Worm (Caenorhabditis elegans) whole organism, midembryonic: ENCODE data around the gene gss-1.

Experiments used
- T22C8.4 ChIP-seq: fragments of 200-800 bp; sonication (Bioruptor generic); IDR thresholded peaks from 2 replicates; pipeline ENCODE4 v1.3.6; 2022; ENCODE audit warnings: missing genetic modification characterization, missing compliant biosample characterization
- flt-1 ChIP-seq: fragments of 200-800 bp; sonication (Bioruptor generic); IDR thresholded peaks from 2 replicates; pipeline ENCODE4 v1.3.6; 2022; ENCODE audit warnings: missing genetic modification characterization, missing compliant biosample characterization
- klf-2 ChIP-seq: fragments of 200-800 bp; sonication (Bioruptor generic); conservative IDR thresholded peaks from 2 replicates; pipeline ENCODE4 v1.3.6; 2022; ENCODE audit warnings: missing genetic modification reagents, missing genetic modification characterization, missing compliant biosample characterization
- tab-1 ChIP-seq: fragments of 200-800 bp; sonication (Bioruptor generic); IDR thresholded peaks from 2 replicates; pipeline ENCODE4 v1.3.6; 2022; ENCODE audit warnings: missing genetic modification characterization, missing compliant biosample characterization
- ztf-23 ChIP-seq: fragments of 200-800 bp; sonication (Bioruptor generic); IDR thresholded peaks from 2 replicates; pipeline ENCODE4 v1.3.6; 2022; ENCODE audit warnings: missing genetic modification reagents, missing genetic modification characterization, missing compliant biosample characterization
- ztf-29 ChIP-seq: fragments of 200-800 bp; sonication (Bioruptor generic); IDR thresholded peaks from 2 replicates; pipeline ENCODE4 v1.3.6; 2022; ENCODE audit warnings: missing genetic modification reagents, missing genetic modification characterization, missing compliant biosample characterization

Gene gss-1

DNA sequence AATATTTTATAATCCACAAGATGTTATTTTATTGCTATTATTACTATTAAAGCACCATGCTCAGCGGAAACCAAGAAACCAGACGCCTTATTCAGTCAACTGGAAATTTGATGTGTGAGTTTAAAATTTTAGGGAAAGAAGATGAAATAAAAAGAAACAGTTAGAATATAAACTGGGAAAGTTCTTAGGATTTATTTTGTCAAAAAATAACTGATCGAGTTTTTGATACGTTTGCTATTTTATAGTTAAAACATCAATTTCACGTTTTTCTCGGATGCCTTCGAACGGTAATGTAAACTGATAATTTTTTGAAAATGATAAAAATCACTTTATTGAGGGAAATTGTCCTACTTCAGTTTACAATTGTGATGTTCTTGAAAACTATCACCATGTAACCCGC, 43.8 kb downstream of the gss-1 start, which contains the start of gene C06C3.3:
Gene C06C3.3 (minus strand): TSS at position 101 of the 400 bp plus-strand sequence.
- TF ChIP-seq ztf-23 (GFP tag; lab: Robert Waterston, UW), result no peak

- TF ChIP-seq T22C8.4 (GFP tag; lab: Robert Waterston, UW) (0 out of 2 replicates have a peak, but pooled peaks have one; percentile 6), flt-1 (GFP tag; lab: Robert Waterston, UW) (no peak), tab-1 (GFP tag; lab: Robert Waterston, UW) (no peak), klf-2 (GFP tag; lab: Robert Waterston, UW) (no peak), ztf-29 (no peak)
These were observed 46.8 kb downstream of the gss-1 start for ce11 chrII:9369394-9369793.
